Worm (Caenorhabditis elegans): Measurements from ENCODE around the gene mccc-2.

- no peak for TF ChIP-seq jun-1 (tag; optimal IDR thresholded peaks at IDR 0.05)
- no peak for TF ChIP-seq dmd-8 (GFP tag; IDR thresholded peaks at IDR 0.05)
- TF ChIP-seq ama-1 (optimal IDR thresholded peaks at IDR 0.05) = no peak
- no peak for TF ChIP-seq unc-39 (tag; optimal IDR thresholded peaks at IDR 0.05)
- TF ChIP-seq lsy-2 (tag; optimal IDR thresholded peaks at IDR 0.05) = no peak
- TF ChIP-seq nhr-11 (tag; optimal IDR thresholded peaks at IDR 0.05) = no peak
- no peak for TF ChIP-seq nhr-237 (tag; optimal IDR thresholded peaks at IDR 0.05)
- TF ChIP-seq hlh-11 (tag; optimal IDR thresholded peaks at IDR 0.05) = no peak
- no peak for TF ChIP-seq daf-16 (GFP tag; optimal IDR thresholded peaks at IDR 0.05)
- TF ChIP-seq daf-16 (tag; optimal IDR thresholded peaks at IDR 0.05) = no peak
- no peak for TF ChIP-seq nhr-76 (tag; optimal IDR thresholded peaks at IDR 0.05)
Measured at ce11 chrIII:9115745-9116144, 26.6 kb upstream of the mccc-2 start.
